Fruit fly (Drosophila melanogaster) whole organism, embryonic: ENCODE measurements around the gene CG15767.

Experiments used
- CG13624 ChIP-seq: fragments of 200-800 bp; sonication (Bioruptor generic); optimal IDR thresholded peaks from 2 replicates; lab custom pipeline; 2016; ENCODE audit warnings: missing biosample characterization, missing genetic modification characterization
- CG8924 ChIP-seq: fragments of 200-800 bp; optimal IDR thresholded peaks from 3 replicates; lab custom pipeline; 2019; ENCODE audit warnings: missing biosample characterization, mild to moderate bottlenecking, missing genetic modification characterization, moderate library complexity
- MESR4 ChIP-seq: fragments of 200-800 bp; sonication (Bioruptor generic); optimal IDR thresholded peaks from 2 replicates; lab custom pipeline; 2018; ENCODE audit warnings: missing biosample characterization, mild to moderate bottlenecking, missing genetic modification characterization, moderate library complexity
- Six4 ChIP-seq: fragments of 200-800 bp; sonication (Bioruptor generic); optimal IDR thresholded peaks from 2 replicates; lab custom pipeline; 2016; ENCODE audit warnings: missing biosample characterization, missing genetic modification characterization
- Taf1 ChIP-seq: fragments of 200-800 bp; sonication (Bioruptor generic); IDR thresholded peaks from 2 replicates; pipeline ENCODE4 v1.3.6; 2022; ENCODE audit warnings: missing biosample characterization, missing genetic modification characterization
- al ChIP-seq: fragments of 200-800 bp; sonication (Bioruptor generic); IDR thresholded peaks from 2 replicates; pipeline ENCODE4 v1.3.6; 2022; ENCODE audit warnings: missing biosample characterization, missing genetic modification characterization
- danr ChIP-seq: fragments of 200-800 bp; sonication (Bioruptor generic); IDR thresholded peaks from 2 replicates; pipeline ENCODE4 v1.3.6; 2022; ENCODE audit warnings: missing biosample characterization, missing genetic modification characterization
- gsb ChIP-seq: fragments of 200-800 bp; sonication (Bioruptor generic); IDR thresholded peaks from 2 replicates; pipeline ENCODE4 v1.3.6; 2022; ENCODE audit warnings: missing biosample characterization, missing genetic modification characterization
- insv ChIP-seq, 2 experiments: fragments of 200-800 bp; sonication (Bioruptor generic); optimal IDR thresholded peaks; 3 replicates each; lab custom pipeline; 2016 to 2018; ENCODE audit warnings: missing biosample characterization in 2 of 2, missing genetic modification characterization in 2 of 2
- jumu ChIP-seq: fragments of 200-800 bp; sonication (Bioruptor generic); optimal IDR thresholded peaks from 3 replicates; lab custom pipeline; 2016; ENCODE audit warnings: missing biosample characterization, missing genetic modification characterization
- nerfin-2 ChIP-seq: fragments of 200-800 bp; sonication (Bioruptor generic); IDR thresholded peaks from 2 replicates; pipeline ENCODE4 v1.3.6; 2022; ENCODE audit warnings: missing biosample characterization, missing genetic modification characterization; ENCODE audit not compliant: partially characterized antibody
- otp ChIP-seq: fragments of 200-800 bp; sonication (Bioruptor generic); IDR thresholded peaks from 3 replicates; pipeline ENCODE4, ENCODE4 v1.3.6; 2022; ENCODE audit warnings: missing biosample characterization, missing genetic modification characterization

DNA sequence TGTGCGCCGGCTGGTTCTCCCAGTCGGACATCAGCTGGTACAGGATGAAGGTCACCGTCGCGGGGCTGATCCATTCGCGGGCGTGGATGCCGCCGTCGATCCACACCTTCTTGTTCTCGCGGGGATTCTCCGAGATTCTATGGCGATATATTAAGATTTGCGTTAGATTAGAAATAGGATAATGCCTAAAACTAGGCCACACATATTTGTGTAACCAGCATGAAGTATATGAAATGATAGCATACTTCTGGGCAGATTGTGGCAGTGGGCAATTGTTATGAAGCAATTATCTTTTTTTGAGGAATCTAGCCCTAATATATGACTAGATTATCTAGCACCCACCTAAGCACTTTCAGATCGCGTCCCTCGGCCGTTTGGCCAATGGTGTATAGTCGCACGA, 22.6 kb upstream of the CG15767 start:
- no peak for TF ChIP-seq CG13624
- no peak for TF ChIP-seq insv (GFP tag; optimal IDR thresholded peaks at IDR 0.05; lab: Kevin White, UChicago)
- no peak for TF ChIP-seq nerfin-2 (GFP tag; lab: Robert Waterston, UW)
- TF ChIP-seq Taf1 (GFP tag; lab: Robert Waterston, UW), result no peak
- TF ChIP-seq CG8924 (tag; lab: Kevin White, UChicago), result no peak
- TF ChIP-seq otp, result no peak
- TF ChIP-seq Six4 (GFP tag; lab: Kevin White, UChicago), result no peak
- no peak for TF ChIP-seq al (GFP tag; lab: Robert Waterston, UW)
- no peak for TF ChIP-seq gsb (GFP tag; lab: Robert Waterston, UW)
- TF ChIP-seq MESR4 (GFP tag; lab: Kevin White, UChicago), result no peak
- TF ChIP-seq jumu (GFP tag; lab: Kevin White, UChicago), result no peak
- TF ChIP-seq danr (GFP tag; lab: Robert Waterston, UW), result no peak
